Fruit fly (Drosophila melanogaster) whole organism, wandering third instar larva: ENCODE measurements around the gene RecQ4.

ENCODE experiments used
- Abd-B ChIP-seq: fragments of >200 bp; optimal IDR thresholded peaks from 2 replicates; lab custom pipeline; 2017; ENCODE audit warnings: missing biosample characterization, missing genetic modification characterization
- CG32264 ChIP-seq: fragments of 200-800 bp; sonication (Bioruptor generic); optimal IDR thresholded peaks from 2 replicates; lab custom pipeline; 2016; ENCODE audit warnings: missing biosample characterization, missing genetic modification characterization
- CG9705 ChIP-seq: fragments of 200-800 bp; sonication (Bioruptor generic); optimal IDR thresholded peaks from 2 replicates; lab custom pipeline; 2018; ENCODE audit warnings: missing biosample characterization, mild to moderate bottlenecking, missing genetic modification characterization
- CrebA ChIP-seq: fragments of 200-800 bp; sonication (Bioruptor generic); optimal IDR thresholded peaks from 2 replicates; lab custom pipeline; 2016; ENCODE audit warnings: missing biosample characterization, mild to moderate bottlenecking, missing genetic modification characterization, borderline replicate concordance
- Dif ChIP-seq: fragments of 200-275, 200-300 bp; sonication (Bioruptor generic); optimal IDR thresholded peaks from 2 replicates; lab custom pipeline; 2018; ENCODE audit warnings: missing biosample characterization, missing genetic modification characterization; ENCODE audit not compliant: partially characterized antibody
- GATAd ChIP-seq: sonication (Bioruptor generic); optimal IDR thresholded peaks from 2 replicates; lab custom pipeline; 2016; ENCODE audit warnings: missing biosample characterization, missing genetic modification characterization
- HLH106 ChIP-seq: fragments of 200-800 bp; optimal IDR thresholded peaks from 3 replicates; lab custom pipeline; 2019; ENCODE audit warnings: missing biosample characterization, mild to moderate bottlenecking, missing genetic modification characterization, moderate library complexity
- Hr78 ChIP-seq: fragments of >200 bp; optimal IDR thresholded peaks from 2 replicates; lab custom pipeline; 2017; ENCODE audit warnings: missing biosample characterization, missing genetic modification characterization
- Hr83 ChIP-seq: fragments of 200-300 bp; sonication (Bioruptor generic); optimal IDR thresholded peaks from 2 replicates; lab custom pipeline; 2016; ENCODE audit warnings: missing biosample characterization, mild to moderate bottlenecking, missing genetic modification characterization, moderate library complexity; ENCODE audit not compliant: poor library complexity, severe bottlenecking
- Jra ChIP-seq: sonication (Bioruptor generic); optimal IDR thresholded peaks from 2 replicates; lab custom pipeline; 2016; ENCODE audit warnings: missing biosample characterization, missing genetic modification characterization
- Mio ChIP-seq: sonication (Bioruptor generic); optimal IDR thresholded peaks from 2 replicates; lab custom pipeline; 2016; ENCODE audit warnings: missing biosample characterization, missing genetic modification characterization
- Myc ChIP-seq: fragments of >200 bp; optimal IDR thresholded peaks from 2 replicates; lab custom pipeline; 2017
- N ChIP-seq: fragments of >200 bp; optimal IDR thresholded peaks from 2 replicates; lab custom pipeline; 2018; ENCODE audit warnings: missing biosample characterization, missing external identifiers, missing genetic modification characterization
- OdsH ChIP-seq: fragments of 200-800 bp; sonication (Bioruptor generic); optimal IDR thresholded peaks from 2 replicates; lab custom pipeline; 2016; ENCODE audit warnings: missing biosample characterization, mild to moderate bottlenecking, missing genetic modification characterization
- Rel ChIP-seq, 2 experiments: fragments of 200-800 bp; sonication (Bioruptor generic) in 1 of 2; optimal IDR thresholded peaks; 2 replicates in 1 of 2; 3 replicates in 1 of 2; lab custom pipeline; 2016 to 2019; ENCODE audit warnings: mild to moderate bottlenecking in 2 of 2, missing biosample characterization in 2 of 2, missing genetic modification characterization in 2 of 2, moderate library complexity in 1 of 2
- Vsx2 ChIP-seq: fragments of 200-300, 225-300 bp; sonication (Bioruptor generic); optimal IDR thresholded peaks from 2 replicates; lab custom pipeline; 2018; ENCODE audit warnings: missing biosample characterization, missing genetic modification characterization; ENCODE audit not compliant: partially characterized antibody
- br ChIP-seq: fragments of 200-800 bp; sonication (Bioruptor generic); optimal IDR thresholded peaks from 2 replicates; lab custom pipeline; 2016; ENCODE audit warnings: missing biosample characterization, missing genetic modification characterization
- dl ChIP-seq, 2 experiments: fragments of 175-275, 200-275 bp in 1 of 2; fragments of 200-275 bp in 1 of 2; sonication (Bioruptor generic); optimal IDR thresholded peaks; lab custom pipeline; 2018; ENCODE audit warnings: mild to moderate bottlenecking in 2 of 2, missing biosample characterization in 2 of 2, missing genetic modification characterization in 2 of 2, moderate library complexity in 2 of 2; ENCODE audit not compliant: partially characterized antibody in 2 of 2, insufficient read depth in 1 of 2
- dmrt93B ChIP-seq: fragments of 200-800 bp; sonication (Bioruptor generic); optimal IDR thresholded peaks from 2 replicates; lab custom pipeline; 2018; ENCODE audit warnings: missing biosample characterization, mild to moderate bottlenecking, missing genetic modification characterization
- dsf ChIP-seq: sonication (Bioruptor generic); optimal IDR thresholded peaks from 2 replicates; lab custom pipeline; 2016; ENCODE audit warnings: missing biosample characterization, missing genetic modification characterization, borderline replicate concordance
- ey ChIP-seq: fragments of 200-800 bp; sonication (Bioruptor generic); optimal IDR thresholded peaks from 2 replicates; lab custom pipeline; 2016; ENCODE audit warnings: missing biosample characterization, missing genetic modification characterization
- foxo ChIP-seq, 2 experiments: fragments of 200-800 bp; sonication (Bioruptor generic); optimal IDR thresholded peaks; 2 replicates in 1 of 2; 3 replicates in 1 of 2; lab custom pipeline; 2016 to 2017; ENCODE audit warnings: missing biosample characterization in 2 of 2, missing genetic modification characterization in 2 of 2
- fru ChIP-seq: fragments of 200-800 bp; sonication (Bioruptor generic); optimal IDR thresholded peaks from 3 replicates; lab custom pipeline; 2016; ENCODE audit warnings: missing biosample characterization, mild to moderate bottlenecking, missing genetic modification characterization
- h ChIP-seq: fragments of 200-800 bp; sonication (Bioruptor generic); optimal IDR thresholded peaks from 3 replicates; lab custom pipeline; 2016; ENCODE audit warnings: missing biosample characterization, mild to moderate bottlenecking, missing genetic modification characterization
- lola ChIP-seq: fragments of >200 bp; optimal IDR thresholded peaks from 2 replicates; lab custom pipeline; 2017; ENCODE audit warnings: missing biosample characterization, missing genetic modification characterization
- pan ChIP-seq: fragments of >200 bp; optimal IDR thresholded peaks from 2 replicates; lab custom pipeline; 2017
- psq ChIP-seq: fragments of 200-800 bp; sonication (Bioruptor generic); optimal IDR thresholded peaks from 3 replicates; lab custom pipeline; 2017; ENCODE audit warnings: missing biosample characterization, mild to moderate bottlenecking, missing genetic modification characterization, moderate library complexity
- rgr ChIP-seq: fragments of 200-800 bp; sonication (Bioruptor generic); optimal IDR thresholded peaks from 3 replicates; lab custom pipeline; 2016; ENCODE audit warnings: missing biosample characterization, mild to moderate bottlenecking, missing genetic modification characterization
- sage ChIP-seq: fragments of 200-800 bp; sonication (Bioruptor generic); optimal IDR thresholded peaks from 2 replicates; lab custom pipeline; 2016; ENCODE audit warnings: missing biosample characterization, mild to moderate bottlenecking, missing genetic modification characterization
- sv ChIP-seq: fragments of 200-800 bp; sonication (Bioruptor generic); optimal IDR thresholded peaks from 3 replicates; lab custom pipeline; 2016; ENCODE audit warnings: missing biosample characterization, missing genetic modification characterization
- usp ChIP-seq: fragments of >200 bp; optimal IDR thresholded peaks from 2 replicates; lab custom pipeline; 2017; ENCODE audit warnings: missing biosample characterization, missing genetic modification characterization
- woc ChIP-seq: sonication (Bioruptor generic); optimal IDR thresholded peaks from 2 replicates; lab custom pipeline; 2016; ENCODE audit warnings: missing biosample characterization, mild to moderate bottlenecking, missing genetic modification characterization

The RecQ4 gene

DNA sequence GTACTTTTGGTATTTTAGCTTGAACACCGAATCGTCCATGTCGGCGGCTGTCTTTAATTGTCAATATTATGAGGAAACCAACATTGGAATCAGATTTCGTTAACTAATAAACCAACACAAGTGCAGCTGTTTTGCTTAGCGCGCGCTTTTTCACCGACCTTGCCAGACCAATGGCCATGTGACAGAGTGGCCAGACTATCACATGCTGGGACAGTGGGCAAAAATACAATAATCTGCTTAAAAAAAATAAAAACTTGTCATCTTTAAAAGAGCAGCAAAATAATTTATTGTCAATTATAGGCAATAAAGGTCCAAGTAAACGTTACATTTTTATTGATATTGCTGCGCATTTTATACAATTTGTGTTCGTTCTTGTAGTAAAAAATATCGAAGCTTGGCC, at the start of gene RecQ4:
TSS of gene RecQ4 (minus strand) at position 161 of the 400 bp plus-strand sequence.
- TF ChIP-seq dl (GFP tag; optimal IDR thresholded peaks at IDR 0.05; lab: Kevin White, UChicago; ENCODE audit: insufficient read depth in 1 of 2, partially characterized antibody in 2 of 2) (peak in 1 of 2 experiments; percentile 4), woc (GFP tag; lab: Kevin White, UChicago) (peak; percentile 9), foxo (GFP tag; optimal IDR thresholded peaks at IDR 0.05; lab: Kevin White, UChicago) (peak in 1 of 2 experiments; percentile 13), rgr (GFP tag; lab: Kevin White, UChicago) (peak; percentile 14), OdsH (GFP tag; lab: Kevin White, UChicago) (no peak), pan (lab: Kevin White, UChicago) (no peak), ey (peak; percentile 9)

DNA sequence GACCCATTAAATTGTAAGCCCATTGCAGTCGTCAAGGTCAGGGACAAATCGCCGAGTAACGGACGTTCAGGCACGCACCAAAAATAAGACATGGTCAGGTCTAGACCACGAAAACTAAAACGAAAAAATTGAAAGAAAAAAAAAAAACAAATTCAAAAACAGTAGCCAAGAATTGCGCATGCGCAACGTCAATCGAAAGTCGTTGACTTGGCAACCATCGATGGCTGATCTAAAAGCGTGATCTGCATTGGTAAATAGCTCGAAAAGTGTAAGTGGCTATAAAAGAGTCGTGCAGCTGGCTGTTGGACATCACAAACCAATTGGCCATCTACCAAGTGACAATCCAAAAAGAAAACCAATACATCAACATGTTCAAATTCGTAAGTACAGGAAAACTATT, 46.1 kb upstream of the RecQ4 start, which contains the start of gene CG13678:
TSS of gene CG13678 (plus strand) at position 307 of the 400 bp plus-strand sequence.
- TF ChIP-seq Mio (GFP tag; lab: Kevin White, UChicago) (no peak), Jra (GFP tag; lab: Kevin White, UChicago) (no peak), woc (GFP tag; lab: Kevin White, UChicago) (no peak), Myc (no peak)

DNA sequence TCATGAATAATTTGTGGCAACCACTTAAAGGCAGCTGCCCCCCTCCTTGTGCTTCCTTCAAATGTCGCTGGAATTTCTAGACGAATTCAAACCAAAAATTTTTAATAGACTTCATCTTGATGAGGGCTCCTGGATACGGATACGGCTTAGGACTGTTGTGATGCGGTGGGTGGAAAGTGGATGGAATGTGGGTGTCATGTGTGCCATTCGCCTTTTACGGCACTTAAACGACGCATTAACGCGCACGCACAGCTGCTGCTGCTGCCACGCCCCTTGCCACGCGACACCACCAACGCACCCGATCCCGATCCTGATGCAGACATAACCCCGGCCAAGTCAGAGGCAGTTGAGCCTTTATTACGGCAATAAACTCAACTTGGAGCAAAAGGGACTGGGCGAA, 43.9 kb upstream of the RecQ4 start:
- TF ChIP-seq rgr (GFP tag; lab: Kevin White, UChicago) (no peak), Vsx2 (GFP tag; lab: Kevin White, UChicago) (no peak), h (no peak), dsf (GFP tag; lab: Kevin White, UChicago) (no peak), fru (no peak), Dif (GFP tag; lab: Kevin White, UChicago) (no peak), psq (GFP tag; lab: Kevin White, UChicago) (no peak), Rel (GFP tag; optimal IDR thresholded peaks at IDR 0.05; lab: Kevin White, UChicago) (no peak), Rel (tag; optimal IDR thresholded peaks at IDR 0.05; lab: Kevin White, UChicago) (no peak), N (no peak), Hr78 (GFP tag; lab: Kevin White, UChicago) (no peak), HLH106 (tag; lab: Kevin White, UChicago) (no peak), sv (GFP tag; lab: Kevin White, UChicago) (no peak), pan (lab: Kevin White, UChicago) (no peak), OdsH (GFP tag; lab: Kevin White, UChicago) (no peak), dmrt93B (GFP tag; lab: Kevin White, UChicago) (no peak), CG32264 (GFP tag; lab: Kevin White, UChicago) (no peak), lola (GFP tag; lab: Kevin White, UChicago) (no peak), Hr83 (GFP tag; lab: Kevin White, UChicago) (no peak)
- TF ChIP-seq, all 38 proteins: peak for 0

DNA sequence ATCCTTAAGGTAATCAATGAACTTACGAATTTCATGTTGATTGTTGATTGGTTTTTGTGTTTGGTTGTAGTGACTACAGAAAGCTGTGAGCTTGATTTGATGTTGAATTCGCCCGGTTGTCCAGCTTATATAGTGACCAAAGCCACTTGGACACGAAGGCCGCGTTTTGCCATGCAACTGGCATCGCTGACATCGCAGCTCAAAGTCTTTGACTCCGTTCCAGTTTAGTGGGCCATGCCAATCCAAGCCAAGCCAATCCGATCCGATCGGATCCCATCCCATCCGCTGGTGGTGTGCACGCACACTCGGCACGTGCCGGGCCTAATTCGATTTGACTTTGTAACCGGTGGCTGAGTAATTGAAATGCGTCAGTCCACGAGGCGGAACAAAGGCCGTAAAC, 43.1 kb upstream of the RecQ4 start, which contains the start of gene CG13674:
TSS of gene CG13674 (minus strand) at position 101 of the 400 bp plus-strand sequence.
- TF ChIP-seq br = no peak
- TF ChIP-seq CG9705 (GFP tag; lab: Kevin White, UChicago) = no peak
- no peak for TF ChIP-seq woc (GFP tag; lab: Kevin White, UChicago)
- no peak for TF ChIP-seq ey

DNA sequence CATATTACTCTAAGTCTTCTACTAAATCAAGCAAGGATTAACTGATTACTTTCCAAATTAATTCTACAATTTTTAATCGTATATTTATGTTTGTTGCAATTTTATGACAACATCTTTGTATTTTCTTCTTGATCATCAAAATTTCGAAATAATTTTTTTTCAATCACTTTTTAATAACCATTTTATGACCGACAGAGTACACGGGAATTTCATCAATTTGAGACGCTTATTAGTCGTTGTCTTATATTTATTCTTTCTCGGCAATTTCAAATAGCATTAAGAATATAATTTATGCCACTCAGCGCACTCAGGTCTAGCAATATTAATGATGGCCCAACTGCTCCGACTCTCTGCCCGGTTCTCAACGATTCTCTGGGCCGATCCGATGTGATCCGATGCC, 39.2 kb upstream of the RecQ4 start, which contains the start of gene CG8012:
TSS of gene CG8012 (plus strand) at position 301 of the 400 bp plus-strand sequence.
- TF ChIP-seq dl (GFP tag; optimal IDR thresholded peaks at IDR 0.05; lab: Kevin White, UChicago; ENCODE audit: insufficient read depth in 1 of 2, partially characterized antibody in 2 of 2) (no peak), N (no peak), GATAd (GFP tag; lab: Kevin White, UChicago) (no peak), CG9705 (GFP tag; lab: Kevin White, UChicago) (no peak), Hr78 (GFP tag; lab: Kevin White, UChicago) (no peak), usp (no peak), CrebA (GFP tag; lab: Kevin White, UChicago) (no peak), sage (GFP tag; lab: Kevin White, UChicago) (no peak), Abd-B (GFP tag; lab: Kevin White, UChicago) (no peak), pan (lab: Kevin White, UChicago) (no peak)
